Worm (Caenorhabditis elegans) whole organism, young adult: ENCODE data around the gene hyl-1.

Experiments
- D2030.7 ChIP-seq: fragments of 200-800 bp; sonication (Bioruptor generic); IDR thresholded peaks from 2 replicates; pipeline ENCODE4 v1.3.6; 2022; ENCODE audit warnings: missing genetic modification reagents, missing genetic modification characterization, missing compliant biosample characterization
- F10E7.11 ChIP-seq: sonication (generic microtip); optimal IDR thresholded peaks from 2 replicates; lab custom pipeline; 2017; ENCODE audit warnings: mild to moderate bottlenecking, missing genetic modification characterization, moderate library complexity, missing compliant biosample characterization
- F23B12.7 ChIP-seq: sonication (generic microtip); optimal IDR thresholded peaks from 2 replicates; lab custom pipeline; 2017; ENCODE audit warnings: missing genetic modification characterization, mild to moderate bottlenecking, missing compliant biosample characterization, antibody characterized with exemption, moderate library complexity; ENCODE audit not compliant: insufficient read depth
- F33H1.4 ChIP-seq: fragments of 200-800 bp; sonication (Bioruptor generic); IDR thresholded peaks from 2 replicates; pipeline ENCODE4 v1.3.6; 2022; ENCODE audit warnings: missing genetic modification reagents, missing genetic modification characterization, missing compliant biosample characterization
- F39B2.1 ChIP-seq: fragments of 200-800 bp; sonication (Bioruptor generic); IDR thresholded peaks from 2 replicates; pipeline ENCODE4 v1.3.6; 2022; ENCODE audit warnings: missing genetic modification reagents, missing genetic modification characterization, missing compliant biosample characterization
- F49E8.2 ChIP-seq: sonication (generic microtip); optimal IDR thresholded peaks from 3 replicates; lab custom pipeline; 2017; ENCODE audit warnings: missing genetic modification characterization, mild to moderate bottlenecking, missing compliant biosample characterization, antibody characterized with exemption, moderate library complexity; ENCODE audit not compliant: insufficient read depth
- K11D2.4 ChIP-seq: fragments of 200-800 bp; sonication (Bioruptor generic); IDR thresholded peaks from 2 replicates; pipeline ENCODE4 v1.3.6; 2022; ENCODE audit warnings: missing genetic modification reagents, missing genetic modification characterization, missing compliant biosample characterization
- K12H6.12 ChIP-seq: fragments of 200-800 bp; sonication (Bioruptor generic); optimal IDR thresholded peaks from 2 replicates; lab custom pipeline; 2018; ENCODE audit warnings: mild to moderate bottlenecking, missing genetic modification characterization, missing compliant biosample characterization
- T07F8.4 ChIP-seq: sonication (generic microtip); optimal IDR thresholded peaks from 2 replicates; lab custom pipeline; 2016; ENCODE audit warnings: mild to moderate bottlenecking, missing genetic modification characterization, moderate library complexity, missing compliant biosample characterization
- Y79H2A.3 ChIP-seq: fragments of 200-800 bp; sonication (Bioruptor generic); conservative IDR thresholded peaks from 2 replicates; pipeline ENCODE4 v1.3.6; 2022; ENCODE audit warnings: missing genetic modification reagents, missing genetic modification characterization, missing compliant biosample characterization
- ZK185.1 ChIP-seq: sonication (generic microtip); optimal IDR thresholded peaks from 2 replicates; lab custom pipeline; 2016; ENCODE audit warnings: mild to moderate bottlenecking, missing genetic modification characterization, missing compliant biosample characterization; ENCODE audit not compliant: poor library complexity, severe bottlenecking
- akir-1 ChIP-seq: fragments of 200-800 bp; sonication (Bioruptor generic); optimal IDR thresholded peaks from 2 replicates; lab custom pipeline; 2018; ENCODE audit warnings: mild to moderate bottlenecking, missing genetic modification characterization, moderate library complexity, missing compliant biosample characterization
- aptf-2 ChIP-seq: fragments of 200-800 bp; sonication (Bioruptor generic); conservative IDR thresholded peaks from 2 replicates; pipeline ENCODE4 v1.3.6; 2022; ENCODE audit warnings: missing genetic modification reagents, missing genetic modification characterization, missing compliant biosample characterization
- aptf-3 ChIP-seq: fragments of 200-800 bp; sonication (Bioruptor generic); IDR thresholded peaks from 2 replicates; pipeline ENCODE4 v1.3.6; 2022; ENCODE audit warnings: missing genetic modification characterization, missing compliant biosample characterization
- atf-7 ChIP-seq: sonication (generic microtip); optimal IDR thresholded peaks from 2 replicates; lab custom pipeline; 2017; ENCODE audit warnings: mild to moderate bottlenecking, missing genetic modification characterization, missing compliant biosample characterization
- athp-1 ChIP-seq: sonication (generic microtip); optimal IDR thresholded peaks from 2 replicates; lab custom pipeline; 2017; ENCODE audit warnings: mild to moderate bottlenecking, missing genetic modification characterization, missing compliant biosample characterization
- attf-6 ChIP-seq: fragments of 200-800 bp; sonication (Bioruptor generic); IDR thresholded peaks from 2 replicates; pipeline ENCODE4 v1.3.6; 2022; ENCODE audit warnings: missing genetic modification reagents, missing genetic modification characterization, missing compliant biosample characterization
- ccch-3 ChIP-seq: fragments of 200-800 bp; sonication (Bioruptor generic); optimal IDR thresholded peaks from 2 replicates; lab custom pipeline; 2018; ENCODE audit warnings: mild to moderate bottlenecking, missing genetic modification characterization, missing compliant biosample characterization
- cebp-2 ChIP-seq: fragments of 200-800 bp; sonication (Bioruptor generic); IDR thresholded peaks from 2 replicates; pipeline ENCODE4 v1.3.6; 2022; ENCODE audit warnings: missing genetic modification characterization, missing compliant biosample characterization
- ceh-40 ChIP-seq: fragments of 200-800 bp; sonication (Bioruptor generic); IDR thresholded peaks from 2 replicates; pipeline ENCODE4 v1.3.6; 2022; ENCODE audit warnings: missing genetic modification characterization, missing compliant biosample characterization
- ceh-58 ChIP-seq: fragments of 200-800 bp; sonication (Bioruptor generic); IDR thresholded peaks from 2 replicates; pipeline ENCODE4 v1.3.6; 2022; ENCODE audit warnings: missing genetic modification characterization, missing compliant biosample characterization
- ceh-79 ChIP-seq: sonication (generic microtip); optimal IDR thresholded peaks from 2 replicates; lab custom pipeline; 2017; ENCODE audit warnings: mild to moderate bottlenecking, missing genetic modification characterization, missing compliant biosample characterization
- ceh-91 ChIP-seq: fragments of 200-800 bp; sonication (Bioruptor generic); IDR thresholded peaks from 2 replicates; pipeline ENCODE4 v1.3.6; 2022; ENCODE audit warnings: missing genetic modification reagents, missing genetic modification characterization, missing compliant biosample characterization
- dpff-1 ChIP-seq: sonication (generic microtip); optimal IDR thresholded peaks from 2 replicates; lab custom pipeline; 2017; ENCODE audit warnings: mild to moderate bottlenecking, missing genetic modification characterization, missing compliant biosample characterization
- ets-4 ChIP-seq: fragments of 200-800 bp; sonication (Bioruptor generic); optimal IDR thresholded peaks from 2 replicates; lab custom pipeline; 2018; ENCODE audit warnings: mild to moderate bottlenecking, missing genetic modification characterization, missing compliant biosample characterization
- fkh-3 ChIP-seq: sonication (generic microtip); optimal IDR thresholded peaks from 2 replicates; lab custom pipeline; 2016; ENCODE audit warnings: mild to moderate bottlenecking, missing genetic modification characterization, missing compliant biosample characterization
- him-1 ChIP-seq: sonication (generic microtip); optimal IDR thresholded peaks from 2 replicates; lab custom pipeline; 2016; ENCODE audit warnings: missing genotype, missing genetic modification reagents, missing genetic modification characterization, missing compliant biosample characterization
- hmg-1.2 ChIP-seq: fragments of 200-800 bp; sonication (Bioruptor generic); IDR thresholded peaks from 2 replicates; pipeline ENCODE4 v1.3.6; 2022; ENCODE audit warnings: missing genetic modification reagents, missing genetic modification characterization, missing compliant biosample characterization
- lin-35 ChIP-seq, 3 experiments: fragments of 150-350 bp in 2 of 3; sonication (generic microtip) in 1 of 3; optimal IDR thresholded peaks; 2 replicates each; lab custom pipeline; 2014 to 2018; ENCODE audit warnings: missing biosample characterization in 3 of 3, missing genetic modification characterization in 3 of 3, missing genetic modification reagents in 3 of 3
- lin-54 ChIP-seq: fragments of 200-800 bp; sonication (Bioruptor generic); optimal IDR thresholded peaks from 2 replicates; lab custom pipeline; 2018; ENCODE audit warnings: mild to moderate bottlenecking, missing genetic modification characterization, missing compliant biosample characterization
- lsl-1 ChIP-seq: fragments of 200-800 bp; sonication (Bioruptor generic); optimal IDR thresholded peaks from 2 replicates; lab custom pipeline; 2018; ENCODE audit warnings: mild to moderate bottlenecking, missing genetic modification characterization, moderate library complexity, missing compliant biosample characterization
- madf-10 ChIP-seq: sonication (generic microtip); optimal IDR thresholded peaks from 2 replicates; lab custom pipeline; 2016; ENCODE audit warnings: mild to moderate bottlenecking, missing genetic modification characterization, missing compliant biosample characterization
- madf-3 ChIP-seq: fragments of 200-800 bp; sonication (Bioruptor generic); IDR thresholded peaks from 2 replicates; pipeline ENCODE4 v1.3.6; 2022; ENCODE audit warnings: missing genetic modification reagents, missing genetic modification characterization, missing compliant biosample characterization
- madf-8 ChIP-seq: fragments of 200-800 bp; sonication (Bioruptor generic); conservative IDR thresholded peaks from 2 replicates; pipeline ENCODE4 v1.3.6; 2022; ENCODE audit warnings: missing genetic modification reagents, missing genetic modification characterization, missing compliant biosample characterization
- mel-28 ChIP-seq: sonication (generic microtip); optimal IDR thresholded peaks from 2 replicates; lab custom pipeline; 2016; ENCODE audit warnings: borderline replicate concordance, mild to moderate bottlenecking, missing genetic modification characterization, missing compliant biosample characterization
- mes-4 ChIP-seq: sonication (generic microtip); optimal IDR thresholded peaks from 2 replicates; lab custom pipeline; 2016; ENCODE audit warnings: missing genotype, missing genetic modification characterization, missing compliant biosample characterization
- mxl-1 ChIP-seq: sonication (generic microtip); optimal IDR thresholded peaks from 2 replicates; lab custom pipeline; 2016; ENCODE audit warnings: missing genetic modification characterization, missing compliant biosample characterization
- nhr-120 ChIP-seq: fragments of 200-800 bp; sonication (Bioruptor generic); IDR thresholded peaks from 2 replicates; pipeline ENCODE4 v1.3.6; 2022; ENCODE audit warnings: missing genetic modification characterization, missing compliant biosample characterization
- nhr-80 ChIP-seq: sonication (generic microtip); optimal IDR thresholded peaks from 2 replicates; lab custom pipeline; 2016; ENCODE audit warnings: missing genetic modification characterization, missing compliant biosample characterization
- pbrm-1 ChIP-seq: fragments of 200-800 bp; sonication (Bioruptor generic); IDR thresholded peaks from 2 replicates; pipeline ENCODE4 v1.3.6; 2022; ENCODE audit warnings: missing genetic modification reagents, missing genetic modification characterization, missing compliant biosample characterization
- rcor-1 ChIP-seq: fragments of 200-800 bp; sonication (Bioruptor generic); IDR thresholded peaks from 2 replicates; pipeline ENCODE4 v1.3.6; 2022; ENCODE audit warnings: missing genetic modification reagents, missing genetic modification characterization, missing compliant biosample characterization
- snpc-3.4 ChIP-seq: sonication (generic microtip); optimal IDR thresholded peaks from 2 replicates; lab custom pipeline; 2017; ENCODE audit warnings: missing genetic modification characterization, mild to moderate bottlenecking, missing compliant biosample characterization, antibody characterized with exemption, moderate library complexity, missing genotype, missing genetic modification reagents
- snpc-4 ChIP-seq, 5 experiments: fragments of 150-350 bp in 1 of 5; sonication (generic microtip) in 4 of 5; optimal IDR thresholded peaks; 2 replicates each; lab custom pipeline; 2014 to 2018; ENCODE audit warnings: missing genetic modification characterization in 5 of 5, missing biosample characterization in 3 of 5, antibody characterized with exemption in 2 of 5, mild to moderate bottlenecking in 2 of 5, missing compliant biosample characterization in 2 of 5, missing genotype in 2 of 5, moderate library complexity in 2 of 5, missing genetic modification reagents in 1 of 5
- sptf-2 ChIP-seq: fragments of 200-800 bp; sonication (Bioruptor generic); optimal IDR thresholded peaks from 2 replicates; lab custom pipeline; 2018; ENCODE audit warnings: mild to moderate bottlenecking, missing genetic modification characterization, missing compliant biosample characterization
- xnd-1 ChIP-seq: sonication (generic microtip); optimal IDR thresholded peaks from 2 replicates; lab custom pipeline; 2016; ENCODE audit warnings: missing genotype, missing genetic modification reagents, missing genetic modification characterization, missing compliant biosample characterization
- zim-3 ChIP-seq: sonication (generic microtip); optimal IDR thresholded peaks from 2 replicates; lab custom pipeline; 2017; ENCODE audit warnings: mild to moderate bottlenecking, missing genetic modification characterization, moderate library complexity, missing compliant biosample characterization
- ztf-22 ChIP-seq: fragments of 200-800 bp; sonication (Bioruptor generic); optimal IDR thresholded peaks from 2 replicates; lab custom pipeline; 2018; ENCODE audit warnings: mild to moderate bottlenecking, missing genetic modification characterization, moderate library complexity, missing compliant biosample characterization
- ztf-3 ChIP-seq: fragments of 200-800 bp; sonication (Bioruptor generic); optimal IDR thresholded peaks from 2 replicates; lab custom pipeline; 2018; ENCODE audit warnings: mild to moderate bottlenecking, missing genetic modification characterization, missing compliant biosample characterization
- ztf-6 ChIP-seq: fragments of 200-800 bp; sonication (Bioruptor generic); IDR thresholded peaks from 2 replicates; pipeline ENCODE4 v1.3.6; 2022; ENCODE audit warnings: missing genetic modification reagents, missing genetic modification characterization, missing compliant biosample characterization

Gene hyl-1

DNA sequence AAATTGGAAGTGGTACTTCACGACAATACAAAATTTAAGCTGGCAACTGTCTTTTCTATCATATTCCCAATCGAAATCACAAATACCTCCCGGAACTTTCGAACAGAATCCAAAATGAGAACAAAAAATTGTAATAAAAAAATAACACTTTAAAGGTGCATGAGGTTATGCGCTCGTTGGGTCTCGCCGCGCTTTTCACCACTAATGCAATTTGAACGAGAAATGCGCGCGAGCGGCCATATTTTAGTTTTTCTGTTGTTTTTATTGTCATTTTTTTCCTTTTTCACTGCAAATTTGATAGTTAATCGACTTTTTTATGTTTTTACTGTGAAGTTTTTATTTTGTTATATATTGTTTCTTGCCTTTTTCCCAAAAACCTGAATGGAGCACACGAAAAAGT, 27.9 kb upstream of the hyl-1 start, which contains the start of gene mes-6:
Gene mes-6 (plus strand): TSS at position 229 of the 400 bp plus-strand sequence.
- peak; percentile 70 for TF ChIP-seq D2030.7 (GFP tag; lab: Robert Waterston, UW)
- TF ChIP-seq nhr-120, result no peak
- no peak for TF ChIP-seq ztf-22
- TF ChIP-seq K12H6.12, result no peak
- TF ChIP-seq ceh-79 (tag; lab: Kevin White, UChicago), result no peak
- TF ChIP-seq rcor-1 (GFP tag; lab: Robert Waterston, UW), result 0 out of 2 replicates have a peak, but pooled peaks have one; percentile 5
- no peak for TF ChIP-seq nhr-80
- no peak for TF ChIP-seq athp-1
- no peak for TF ChIP-seq F10E7.11 (tag; lab: Kevin White, UChicago)
- TF ChIP-seq akir-1 (GFP tag; lab: Kevin White, UChicago), result no peak
- peak; percentile 73 for TF ChIP-seq madf-8
- no peak for TF ChIP-seq dpff-1
- TF ChIP-seq aptf-2 (GFP tag; lab: Robert Waterston, UW), result no peak
- TF ChIP-seq ZK185.1 (tag; lab: Kevin White, UChicago), result peak; percentile 53
- TF ChIP-seq sptf-2 (GFP tag; lab: Kevin White, UChicago), result no peak
- no peak for TF ChIP-seq fkh-3 (tag; lab: Kevin White, UChicago)
- no peak for TF ChIP-seq F39B2.1
- no peak for TF ChIP-seq K11D2.4 (GFP tag; lab: Robert Waterston, UW)
- TF ChIP-seq lin-54 (GFP tag; lab: Kevin White, UChicago), result peak; percentile 75
- TF ChIP-seq madf-3, result no peak
- TF ChIP-seq madf-10 (tag; lab: Kevin White, UChicago), result no peak
- peak; percentile 59 for TF ChIP-seq xnd-1
- TF ChIP-seq ccch-3 (GFP tag; lab: Kevin White, UChicago), result no peak
- no peak for TF ChIP-seq mxl-1 (tag; lab: Kevin White, UChicago)
- TF ChIP-seq zim-3 (tag; lab: Kevin White, UChicago), result no peak
- no peak for TF ChIP-seq T07F8.4 (tag; lab: Kevin White, UChicago)
- TF ChIP-seq Y79H2A.3 (GFP tag; lab: Robert Waterston, UW), result no peak
- no peak for TF ChIP-seq ztf-6 (GFP tag; lab: Robert Waterston, UW)
- TF ChIP-seq attf-6 (GFP tag; lab: Robert Waterston, UW), result no peak
- no peak for TF ChIP-seq ztf-3
- no peak for TF ChIP-seq pbrm-1
- TF ChIP-seq F33H1.4 (GFP tag; lab: Robert Waterston, UW), result peak; percentile 92
- peak; percentile 81 for TF ChIP-seq snpc-3.4 (tag; lab: Kevin White, UChicago)
- no peak for TF ChIP-seq F49E8.2 (tag; lab: Kevin White, UChicago)
- no peak for TF ChIP-seq cebp-2 (GFP tag; lab: Robert Waterston, UW)
- TF ChIP-seq hmg-1.2, result peak; percentile 39; the same call in 1 of the 2 replicates
- TF ChIP-seq lsl-1 (GFP tag; lab: Kevin White, UChicago), result peak; percentile 72
- TF ChIP-seq mel-28, result no peak
- no peak for TF ChIP-seq ceh-58 (GFP tag; lab: Robert Waterston, UW)
- peak; percentile 72 for TF ChIP-seq F23B12.7 (tag; lab: Kevin White, UChicago)
- TF ChIP-seq ceh-91 (GFP tag; lab: Robert Waterston, UW), result peak; percentile 85
- peak in 2 of 3 experiments; percentile 44 to 75 for TF ChIP-seq lin-35 (GFP tag; optimal IDR thresholded peaks at IDR 0.05; lab: Kevin White, UChicago)
- TF ChIP-seq ceh-40, result no peak
- TF ChIP-seq atf-7, result no peak
- TF ChIP-seq him-1 (tag; lab: Kevin White, UChicago), result no peak
- TF ChIP-seq ets-4, result no peak
- no peak for TF ChIP-seq snpc-4 (GFP tag; optimal IDR thresholded peaks at IDR 0.05; lab: Kevin White, UChicago)
- TF ChIP-seq snpc-4 (tag; optimal IDR thresholded peaks at IDR 0.05; lab: Kevin White, UChicago), result peak in 1 of 4 experiments; percentile 71
- TF ChIP-seq mes-4 (tag; lab: Kevin White, UChicago), result no peak
- TF ChIP-seq aptf-3 (GFP tag; lab: Robert Waterston, UW), result no peak
